Fruit fly (Drosophila melanogaster): Measurements from ENCODE around the gene Past1.

Gene Past1

dm6 chr3R:12697022-12697421 is at the start of gene Past1:
Gene Past1 (plus strand): TSS chr3R:12697322.
- TF ChIP-seq noc (tag; optimal IDR thresholded peaks at IDR 0.05) = no peak

- TF ChIP-seq noc (tag; optimal IDR thresholded peaks at IDR 0.05) = no peak
Observed at dm6 chr3R:12647348-12647747, 49.8 kb upstream of the Past1 start.

dm6 chr3R:12647954-12648353 is 49.2 kb upstream of the Past1 start, which contains the start of gene Dtg:
Gene Dtg (plus strand): TSS chr3R:12648058.
- TF ChIP-seq noc (tag; optimal IDR thresholded peaks at IDR 0.05) = no peak

- no peak for TF ChIP-seq noc (tag; optimal IDR thresholded peaks at IDR 0.05)
Observed at dm6 chr3R:12649099-12650029, 47.8 kb upstream of the Past1 start.

dm6 chr3R:12650537-12650936 is 46.6 kb upstream of the Past1 start:
- TF ChIP-seq noc (tag; optimal IDR thresholded peaks at IDR 0.05) = no peak

dm6 chr3R:12652736-12653135 is 44.4 kb upstream of the Past1 start:
- TF ChIP-seq noc (tag; optimal IDR thresholded peaks at IDR 0.05) = no peak

dm6 chr3R:12653511-12654252 is 43.4 kb upstream of the Past1 start:
- peak; percentile 67 for TF ChIP-seq noc (tag; optimal IDR thresholded peaks at IDR 0.05)

- no peak for TF ChIP-seq noc (tag; optimal IDR thresholded peaks at IDR 0.05)
Observed at dm6 chr3R:12654253-12654623, 42.9 kb upstream of the Past1 start, which contains the start of gene CG6225. Gene CG6225 (plus strand): TSS chr3R:12654577.

- TF ChIP-seq noc (tag; optimal IDR thresholded peaks at IDR 0.05) = peak; percentile 9
Observed at dm6 chr3R:12656946-12657566, 40.1 kb upstream of the Past1 start.

dm6 chr3R:12662531-12662930 is 34.6 kb upstream of the Past1 start, which contains the start of gene CG14395:
Gene CG14395 (plus strand): TSS chr3R:12662831.
- TF ChIP-seq noc (tag; optimal IDR thresholded peaks at IDR 0.05) = no peak

dm6 chr3R:12666206-12666834 is 30.8 kb upstream of the Past1 start:
- no peak for TF ChIP-seq noc (tag; optimal IDR thresholded peaks at IDR 0.05)

dm6 chr3R:12674041-12674623 is 23.0 kb upstream of the Past1 start, which contains the start of gene Gnmt:
Gene Gnmt (plus strand): TSS chr3R:12674608.
- TF ChIP-seq noc (tag; optimal IDR thresholded peaks at IDR 0.05) = peak; percentile 88

- no peak for TF ChIP-seq noc (tag; optimal IDR thresholded peaks at IDR 0.05)
Observed at dm6 chr3R:12676160-12676559, 21.0 kb upstream of the Past1 start, which contains the start of gene CG43630. Gene CG43630 (minus strand): TSS chr3R:12676260.

- no peak for TF ChIP-seq noc (tag; optimal IDR thresholded peaks at IDR 0.05)
Observed at dm6 chr3R:12678850-12679249, 18.3 kb upstream of the Past1 start, which contains the start of gene mbo. Gene mbo (minus strand): TSS chr3R:12679052.

dm6 chr3R:12681275-12681674 is 15.8 kb upstream of the Past1 start, which contains the start of gene Cyp313a4:
Gene Cyp313a4 (minus strand): TSS chr3R:12681375.
- TF ChIP-seq noc (tag; optimal IDR thresholded peaks at IDR 0.05) = no peak

All from whole organism, larva.